Worm (Caenorhabditis elegans) whole organism, late embryonic: ENCODE results near the gene coq-8.

ENCODE experiments used
- Y22D7AL.16 ChIP-seq: sonication (generic microtip); optimal IDR thresholded peaks from 2 replicates; lab custom pipeline; 2016; ENCODE audit warnings: missing genetic modification characterization, missing compliant biosample characterization
- ceh-18 ChIP-seq: sonication (generic microtip); optimal IDR thresholded peaks from 2 replicates; lab custom pipeline; 2016; ENCODE audit warnings: missing genetic modification characterization, missing compliant biosample characterization
- elt-2 ChIP-seq: sonication (generic microtip); optimal IDR thresholded peaks from 2 replicates; lab custom pipeline; 2016; ENCODE audit warnings: missing genetic modification reagents, missing genetic modification characterization, missing compliant biosample characterization
- elt-4 ChIP-seq: sonication (generic microtip); optimal IDR thresholded peaks from 2 replicates; lab custom pipeline; 2016; ENCODE audit warnings: missing genetic modification characterization, missing compliant biosample characterization
- fkh-10 ChIP-seq: fragments of 150-350 bp; optimal IDR thresholded peaks from 2 replicates; lab custom pipeline; 2014; ENCODE audit warnings: missing biosample characterization, missing genetic modification reagents, missing genetic modification characterization
- lin-11 ChIP-seq: fragments of 200-800 bp; sonication (Bioruptor generic); optimal IDR thresholded peaks from 2 replicates; lab custom pipeline; 2018; ENCODE audit warnings: mild to moderate bottlenecking, missing genetic modification characterization, missing compliant biosample characterization
- nfya-1 ChIP-seq: sonication (generic microtip); optimal IDR thresholded peaks from 2 replicates; lab custom pipeline; 2017; ENCODE audit warnings: missing genetic modification characterization, mild to moderate bottlenecking, missing compliant biosample characterization, antibody characterized with exemption, moderate library complexity
- nhr-11 ChIP-seq: fragments of 150-350 bp; optimal IDR thresholded peaks from 2 replicates; lab custom pipeline; 2014; ENCODE audit warnings: missing biosample characterization, missing genetic modification characterization
- pag-3 ChIP-seq: sonication (generic microtip); optimal IDR thresholded peaks from 2 replicates; lab custom pipeline; 2016; ENCODE audit warnings: missing compliant biosample characterization, missing genetic modification characterization, borderline replicate concordance
- pha-4 ChIP-seq: fragments of 150-350 bp; optimal IDR thresholded peaks from 2 replicates; lab custom pipeline; 2018; ENCODE audit warnings: missing biosample characterization, missing genetic modification reagents, missing genetic modification characterization
- rnt-1 ChIP-seq: sonication (generic microtip); optimal IDR thresholded peaks from 2 replicates; lab custom pipeline; 2016; ENCODE audit warnings: missing genetic modification characterization, missing compliant biosample characterization
- unc-3 ChIP-seq, 2 experiments: fragments of 200-800 bp in 1 of 2; sonication (Bioruptor generic) in 1 of 2; sonication (generic microtip) in 1 of 2; conservative IDR thresholded peaks in 1 of 2; optimal IDR thresholded peaks in 1 of 2; 2 replicates each; pipeline versions ENCODE4 v1.3.6 to Lab custom; 2016 to 2022; ENCODE audit warnings: missing compliant biosample characterization in 2 of 2, missing genetic modification characterization in 2 of 2, missing genetic modification reagents in 1 of 2
- unc-42 ChIP-seq: sonication (generic microtip); optimal IDR thresholded peaks from 2 replicates; lab custom pipeline; 2016; ENCODE audit warnings: missing genotype, missing genetic modification characterization, missing compliant biosample characterization
- unc-55 ChIP-seq: sonication (generic microtip); optimal IDR thresholded peaks from 2 replicates; lab custom pipeline; 2017; ENCODE audit warnings: missing biosample characterization, missing genetic modification reagents, missing genetic modification characterization

DNA sequence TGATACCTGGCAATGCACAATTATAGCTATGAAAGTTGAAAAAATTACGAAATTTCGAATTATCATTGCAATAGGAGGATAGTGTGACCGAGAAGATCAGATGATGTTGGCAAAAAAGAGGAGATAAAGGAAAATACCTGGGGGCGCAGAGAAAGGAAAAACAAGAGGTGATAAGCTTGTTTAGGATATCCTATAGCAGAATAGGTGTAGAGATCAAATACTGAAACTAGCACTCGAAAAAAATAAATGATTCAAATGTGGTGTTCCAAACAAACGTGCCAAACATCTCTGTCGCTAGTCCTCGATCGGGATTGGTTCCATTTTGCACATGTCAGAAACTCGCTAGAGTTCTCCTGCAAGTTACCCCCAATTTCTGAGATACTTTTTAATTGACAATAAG is 33.8 kb upstream of the coq-8 start, which contains the start of gene F26A1.9:
- TF ChIP-seq ceh-18 (tag; lab: Kevin White, UChicago) (no peak), unc-55 (GFP tag; lab: Kevin White, UChicago) (no peak), elt-2 (tag; lab: Kevin White, UChicago) (no peak), pha-4 (tag; lab: Kevin White, UChicago) (no peak), pag-3 (tag; lab: Kevin White, UChicago) (no peak), rnt-1 (tag; lab: Kevin White, UChicago) (no peak), nfya-1 (tag; lab: Kevin White, UChicago) (no peak), Y22D7AL.16 (tag; lab: Kevin White, UChicago) (no peak), nhr-11 (no peak), fkh-10 (no peak), elt-4 (no peak), lin-11 (tag; lab: Kevin White, UChicago) (no peak), unc-42 (tag; lab: Kevin White, UChicago) (no peak), unc-3 (GFP tag; conservative IDR thresholded peaks at IDR 0.05; lab: Robert Waterston, UW) (no peak), unc-3 (tag; optimal IDR thresholded peaks at IDR 0.05; lab: Kevin White, UChicago) (no peak)
